Fruit fly (Drosophila melanogaster) whole organism, embryonic: ENCODE measurements around the gene Spps.

Experiments
- ATbp ChIP-seq: fragments of 200-800 bp; sonication (Bioruptor generic); optimal IDR thresholded peaks from 2 replicates; lab custom pipeline; 2017; ENCODE audit warnings: missing biosample characterization, mild to moderate bottlenecking, missing genetic modification characterization, missing genetic modification reagents
- B-H1 ChIP-seq: fragments of 200-800 bp; sonication (Bioruptor generic); IDR thresholded peaks from 3 replicates; pipeline ENCODE4 v1.3.6; 2022; ENCODE audit warnings: missing biosample characterization, missing genetic modification characterization
- Bgb ChIP-seq: fragments of 200-800 bp; sonication (Bioruptor generic); IDR thresholded peaks from 2 replicates; pipeline ENCODE4 v1.3.6; 2022; ENCODE audit warnings: missing biosample characterization, missing genetic modification characterization; ENCODE audit not compliant: partially characterized antibody
- Blimp-1 ChIP-seq: fragments of 200-800 bp; sonication (Bioruptor generic); optimal IDR thresholded peaks from 3 replicates; lab custom pipeline; 2018; ENCODE audit warnings: missing biosample characterization, missing genetic modification characterization, mild to moderate bottlenecking, moderate library complexity, missing genetic modification reagents
- C15 ChIP-seq: fragments of 200-800 bp; sonication (Bioruptor generic); IDR thresholded peaks from 3 replicates; pipeline ENCODE4 v1.3.6; 2022; ENCODE audit warnings: missing biosample characterization, missing genetic modification characterization
- CG10267 ChIP-seq: fragments of 200-800 bp; sonication (Bioruptor generic); optimal IDR thresholded peaks from 2 replicates; lab custom pipeline; 2018; ENCODE audit warnings: missing biosample characterization, mild to moderate bottlenecking, missing genetic modification characterization, moderate library complexity
- CG13123 ChIP-seq: fragments of 200-800 bp; sonication (Bioruptor generic); optimal IDR thresholded peaks from 2 replicates; lab custom pipeline; 2016; ENCODE audit warnings: missing biosample characterization, missing genetic modification characterization
- CG13287 ChIP-seq: fragments of 200-800 bp; sonication (Bioruptor generic); IDR thresholded peaks from 2 replicates; pipeline ENCODE4 v1.3.6; 2022; ENCODE audit warnings: missing biosample characterization, missing genetic modification characterization; ENCODE audit not compliant: partially characterized antibody
- CG14441 ChIP-seq: fragments of 200-800 bp; sonication (Bioruptor generic); IDR thresholded peaks from 2 replicates; pipeline ENCODE4 v1.3.6; 2022; ENCODE audit warnings: missing biosample characterization, missing genetic modification characterization
- CG17829 ChIP-seq: fragments of 200-800 bp; optimal IDR thresholded peaks from 2 replicates; lab custom pipeline; 2019; ENCODE audit warnings: missing biosample characterization, mild to moderate bottlenecking, missing genetic modification characterization, moderate library complexity
- CG2678 ChIP-seq: fragments of 200-800 bp; sonication (Bioruptor generic); optimal IDR thresholded peaks from 3 replicates; lab custom pipeline; 2019; ENCODE audit warnings: missing biosample characterization, mild to moderate bottlenecking, missing genetic modification characterization, moderate library complexity
- CG31441 ChIP-seq: fragments of 200-800 bp; sonication (Bioruptor generic); IDR thresholded peaks from 2 replicates; pipeline ENCODE4 v1.3.6; 2022; ENCODE audit warnings: missing biosample characterization, missing genetic modification characterization
- CG3407 ChIP-seq: fragments of 200-800 bp; sonication (Bioruptor generic); optimal IDR thresholded peaks from 2 replicates; lab custom pipeline; 2018; ENCODE audit warnings: missing biosample characterization, mild to moderate bottlenecking, missing genetic modification characterization
- CG34376 ChIP-seq: fragments of 200-800 bp; sonication (Bioruptor generic); optimal IDR thresholded peaks from 2 replicates; lab custom pipeline; 2018; ENCODE audit warnings: missing biosample characterization, mild to moderate bottlenecking, missing genetic modification characterization
- CG4404 ChIP-seq: fragments of 200-800 bp; sonication (Bioruptor generic); IDR thresholded peaks from 2 replicates; pipeline ENCODE4 v1.3.6; 2022; ENCODE audit warnings: missing biosample characterization, missing genetic modification characterization
- CG4707 ChIP-seq: fragments of 200-800 bp; sonication (Bioruptor generic); optimal IDR thresholded peaks from 2 replicates; lab custom pipeline; 2018; ENCODE audit warnings: missing biosample characterization, mild to moderate bottlenecking, missing genetic modification characterization, moderate library complexity
- CG5180 ChIP-seq: fragments of 200-800 bp; sonication (Bioruptor generic); optimal IDR thresholded peaks from 3 replicates; lab custom pipeline; 2017; ENCODE audit warnings: missing biosample characterization, missing genetic modification characterization, mild to moderate bottlenecking, moderate library complexity, missing genetic modification reagents
- CG6813 ChIP-seq: fragments of 200-800 bp; sonication (Bioruptor generic); optimal IDR thresholded peaks from 2 replicates; lab custom pipeline; 2017; ENCODE audit warnings: missing biosample characterization, missing genetic modification characterization, mild to moderate bottlenecking, moderate library complexity, missing genetic modification reagents
- CG7372 ChIP-seq: fragments of 200-800 bp; sonication (Bioruptor generic); IDR thresholded peaks from 2 replicates; pipeline ENCODE4 v1.3.6; 2022; ENCODE audit warnings: missing biosample characterization, missing genetic modification characterization
- CG7556 ChIP-seq: fragments of 200-800 bp; sonication (Bioruptor generic); optimal IDR thresholded peaks from 2 replicates; lab custom pipeline; 2017; ENCODE audit warnings: missing biosample characterization, mild to moderate bottlenecking, missing genetic modification characterization
- CG7745 ChIP-seq: fragments of 200-800 bp; sonication (Bioruptor generic); optimal IDR thresholded peaks from 2 replicates; lab custom pipeline; 2018; ENCODE audit warnings: missing biosample characterization, mild to moderate bottlenecking, missing genetic modification characterization, moderate library complexity
- CG8290 ChIP-seq, 3 experiments: fragments of 200-800 bp; sonication (Bioruptor generic); optimal IDR thresholded peaks; 2 replicates each; lab custom pipeline; 2016 to 2019; ENCODE audit warnings: missing biosample characterization in 3 of 3, missing genetic modification characterization in 3 of 3, mild to moderate bottlenecking in 2 of 3, moderate library complexity in 1 of 3
- CG9797 ChIP-seq: fragments of 200-800 bp; sonication (Bioruptor generic); optimal IDR thresholded peaks from 3 replicates; lab custom pipeline; 2018; ENCODE audit warnings: missing biosample characterization, mild to moderate bottlenecking, missing genetic modification characterization
- CkIIα-i1 ChIP-seq: fragments of 200-800 bp; sonication (Bioruptor generic); IDR thresholded peaks from 2 replicates; pipeline ENCODE4 v1.3.6; 2022; ENCODE audit warnings: missing biosample characterization, missing genetic modification characterization
- CrebB ChIP-seq: fragments of 200-800 bp; sonication (Bioruptor generic); optimal IDR thresholded peaks from 3 replicates; lab custom pipeline; 2018; ENCODE audit warnings: missing biosample characterization, mild to moderate bottlenecking, missing genetic modification characterization
- Dbx ChIP-seq: fragments of 200-800 bp; sonication (Bioruptor generic); IDR thresholded peaks from 3 replicates; pipeline ENCODE4 v1.3.6; 2022; ENCODE audit warnings: missing biosample characterization, missing genetic modification characterization
- Deaf1 ChIP-seq: fragments of 200-800 bp; optimal IDR thresholded peaks from 3 replicates; lab custom pipeline; 2019; ENCODE audit warnings: missing biosample characterization, mild to moderate bottlenecking, missing genetic modification characterization, moderate library complexity
- Doc2 ChIP-seq: fragments of 200-800 bp; sonication (Bioruptor generic); IDR thresholded peaks from 2 replicates; pipeline ENCODE4 v1.3.6; 2022; ENCODE audit warnings: missing biosample characterization, missing genetic modification characterization
- Hr39 ChIP-seq: fragments of >200 bp; optimal IDR thresholded peaks from 2 replicates; lab custom pipeline; 2017
- Lpt ChIP-seq: fragments of >200 bp; optimal IDR thresholded peaks from 2 replicates; lab custom pipeline; 2018; ENCODE audit warnings: missing biosample characterization, missing genetic modification characterization
- Mes4 ChIP-seq: fragments of 200-800 bp; sonication (Bioruptor generic); optimal IDR thresholded peaks from 2 replicates; lab custom pipeline; 2016; ENCODE audit warnings: missing biosample characterization, missing genetic modification characterization
- Nf-YC ChIP-seq: fragments of 200-800 bp; optimal IDR thresholded peaks from 3 replicates; lab custom pipeline; 2019; ENCODE audit warnings: missing biosample characterization, mild to moderate bottlenecking, missing genetic modification characterization, moderate library complexity
- Opbp ChIP-seq: fragments of 200-800 bp; sonication (Bioruptor generic); IDR thresholded peaks from 3 replicates; pipeline ENCODE4 v1.3.6; 2022; ENCODE audit warnings: missing biosample characterization, missing genetic modification characterization; ENCODE audit not compliant: partially characterized antibody
- Ptx1 ChIP-seq: fragments of 200-800 bp; sonication (Bioruptor generic); IDR thresholded peaks from 2 replicates; pipeline ENCODE4 v1.3.6; 2022; ENCODE audit warnings: missing biosample characterization, missing genetic modification characterization
- Taf1 ChIP-seq: fragments of 200-800 bp; sonication (Bioruptor generic); IDR thresholded peaks from 2 replicates; pipeline ENCODE4 v1.3.6; 2022; ENCODE audit warnings: missing biosample characterization, missing genetic modification characterization
- ap ChIP-seq: fragments of 200-800 bp; sonication (Bioruptor generic); IDR thresholded peaks from 2 replicates; pipeline ENCODE4 v1.3.6; 2022; ENCODE audit warnings: missing biosample characterization, missing genetic modification characterization
- hkb ChIP-seq, 2 experiments: fragments of 200-800 bp in 1 of 2; fragments of >200 bp in 1 of 2; sonication (Bioruptor generic) in 1 of 2; IDR thresholded peaks in 1 of 2; optimal IDR thresholded peaks in 1 of 2; 2 replicates each; pipeline versions ENCODE4 v1.3.6 to Lab custom; 2017 to 2022; ENCODE audit warnings: missing biosample characterization in 1 of 2, missing genetic modification characterization in 1 of 2
- insv ChIP-seq, 2 experiments: fragments of 200-800 bp; sonication (Bioruptor generic); optimal IDR thresholded peaks; 3 replicates each; lab custom pipeline; 2016 to 2018; ENCODE audit warnings: missing biosample characterization in 2 of 2, missing genetic modification characterization in 2 of 2
- pb ChIP-seq: fragments of 200-800 bp; sonication (Bioruptor generic); optimal IDR thresholded peaks from 3 replicates; lab custom pipeline; 2016; ENCODE audit warnings: missing biosample characterization, missing genetic modification characterization
- ro ChIP-seq: fragments of 200-800 bp; sonication (Bioruptor generic); IDR thresholded peaks from 2 replicates; pipeline ENCODE4 v1.3.6; 2022; ENCODE audit warnings: missing biosample characterization, missing genetic modification characterization
- sd ChIP-seq: fragments of 200-800 bp; sonication (Bioruptor generic); optimal IDR thresholded peaks from 3 replicates; lab custom pipeline; 2018; ENCODE audit warnings: missing biosample characterization, mild to moderate bottlenecking, missing genetic modification characterization, moderate library complexity
- sens ChIP-seq: fragments of 200-800 bp; sonication (Bioruptor generic); peaks from one replicate; lab custom pipeline; 2016; ENCODE audit warnings: missing biosample characterization, missing genetic modification characterization
- sim ChIP-seq: fragments of 200-800 bp; sonication (Bioruptor generic); IDR thresholded peaks from 2 replicates; pipeline ENCODE4 v1.3.6; 2022; ENCODE audit warnings: missing biosample characterization, missing genetic modification characterization
- slbo ChIP-seq: fragments of 200-800 bp; sonication (Bioruptor generic); IDR thresholded peaks from 2 replicates; pipeline ENCODE4 v1.3.6; 2022; ENCODE audit warnings: missing biosample characterization, missing genetic modification characterization
- tin ChIP-seq: fragments of 200-800 bp; sonication (Bioruptor generic); optimal IDR thresholded peaks from 3 replicates; lab custom pipeline; 2016; ENCODE audit warnings: missing biosample characterization, missing genetic modification characterization
- tna ChIP-seq: fragments of 200-800 bp; sonication (Bioruptor generic); IDR thresholded peaks from 2 replicates; pipeline ENCODE4 v1.3.6; 2022; ENCODE audit warnings: missing biosample characterization, missing genetic modification characterization; ENCODE audit not compliant: partially characterized antibody
- vnd ChIP-seq: fragments of 200-800 bp; sonication (Bioruptor generic); IDR thresholded peaks from 3 replicates; pipeline ENCODE4 v1.3.6; 2022; ENCODE audit warnings: missing biosample characterization, missing genetic modification characterization; ENCODE audit not compliant: partially characterized antibody
- wor ChIP-seq: fragments of 200-800 bp; sonication (Bioruptor generic); IDR thresholded peaks from 2 replicates; pipeline ENCODE4 v1.3.6; 2022; ENCODE audit warnings: missing biosample characterization, missing genetic modification characterization

Spps gene

dm6 chr3R:24230423-24231205, 3.9 kb upstream of the Spps start, which contains the start of gene mask (continued):
- peak; percentile 54 for TF ChIP-seq CG4707 (GFP tag; lab: Kevin White, UChicago)
- TF ChIP-seq CG9797 (GFP tag; lab: Kevin White, UChicago), result peak; percentile 72
- TF ChIP-seq Bgb (GFP tag; lab: Robert Waterston, UW), result 0 out of 2 replicates have a peak, but pooled peaks have one; percentile 4
- peak; percentile 81 for TF ChIP-seq Dbx (GFP tag; lab: Robert Waterston, UW)
- peak; percentile 59 for TF ChIP-seq CG2678 (tag; lab: Kevin White, UChicago)
- TF ChIP-seq Lpt (GFP tag; lab: Kevin White, UChicago), result no peak
- TF ChIP-seq CkIIα-i1 (GFP tag; lab: Robert Waterston, UW), result no peak
- TF ChIP-seq vnd (GFP tag; lab: Robert Waterston, UW), result no peak; the same call in 2 of the 3 replicates
- peak; percentile 78 for TF ChIP-seq CG6813
- peak; percentile 66 for TF ChIP-seq Deaf1 (tag; lab: Kevin White, UChicago)
- peak; percentile 50 for TF ChIP-seq Nf-YC (tag; lab: Kevin White, UChicago)
- TF ChIP-seq Hr39, result no peak
- peak; percentile 52 for TF ChIP-seq tin (GFP tag; lab: Kevin White, UChicago)
- TF ChIP-seq hkb (optimal IDR thresholded peaks at IDR 0.05; lab: Kevin White, UChicago), result no peak
- peak; percentile 55; the same call in 1 of the 2 replicates for TF ChIP-seq hkb (GFP tag; IDR thresholded peaks at IDR 0.05; lab: Robert Waterston, UW)
- TF ChIP-seq CrebB, result peak; percentile 85
- TF ChIP-seq sd (tag; lab: Kevin White, UChicago), result no peak
- TF ChIP-seq CG13287, result no peak
- TF ChIP-seq sim (GFP tag; lab: Robert Waterston, UW), result peak; percentile 66
- peak; percentile 54 for TF ChIP-seq ATbp (GFP tag; lab: Kevin White, UChicago)
- TF ChIP-seq CG31441 (GFP tag; lab: Robert Waterston, UW), result peak; percentile 68
- peak; percentile 19 for TF ChIP-seq CG7556 (GFP tag; lab: Kevin White, UChicago)
- peak; percentile 46; the same call in 1 of the 2 replicates for TF ChIP-seq Taf1 (GFP tag; lab: Robert Waterston, UW)
- peak; percentile 17 for TF ChIP-seq CG17829 (tag; lab: Kevin White, UChicago)
- TF ChIP-seq Mes4, result peak; percentile 87
- TF ChIP-seq Blimp-1 (GFP tag; lab: Kevin White, UChicago), result peak; percentile 10
- peak; percentile 65 for TF ChIP-seq CG14441
- peak; percentile 48; the same call in 1 of the 3 replicates for TF ChIP-seq C15
- TF ChIP-seq CG5180 (GFP tag; lab: Kevin White, UChicago), result no peak
- no peak for TF ChIP-seq Doc2 (GFP tag; lab: Robert Waterston, UW)
- no peak for TF ChIP-seq wor (GFP tag; lab: Robert Waterston, UW)
- TF ChIP-seq slbo (GFP tag; lab: Robert Waterston, UW), result peak; percentile 79
- TF ChIP-seq CG4404 (GFP tag; lab: Robert Waterston, UW), result no peak
- peak; percentile 81 for TF ChIP-seq sens (GFP tag; lab: Kevin White, UChicago)
- TF ChIP-seq Opbp (GFP tag; lab: Robert Waterston, UW), result peak; percentile 60; the same call in 2 of the 3 replicates
- peak; percentile 20; the same call in 2 of the 3 replicates for TF ChIP-seq B-H1 (GFP tag; lab: Robert Waterston, UW)
- TF ChIP-seq CG8290 (GFP tag; optimal IDR thresholded peaks at IDR 0.05; lab: Kevin White, UChicago), result peak; percentile 81
- peak; percentile 28 to 86 for TF ChIP-seq CG8290 (tag; optimal IDR thresholded peaks at IDR 0.05; lab: Kevin White, UChicago)
- peak; percentile 50 for TF ChIP-seq CG13123 (GFP tag; lab: Kevin White, UChicago)
- peak in 1 of 2 experiments; percentile 71 for TF ChIP-seq insv (GFP tag; optimal IDR thresholded peaks at IDR 0.05; lab: Kevin White, UChicago)
- TF ChIP-seq CG7745 (tag; lab: Kevin White, UChicago), result no peak
- peak; percentile 70 for TF ChIP-seq Ptx1 (GFP tag; lab: Robert Waterston, UW)
- TF ChIP-seq ro (GFP tag; lab: Robert Waterston, UW), result no peak; the same call in 1 of the 2 replicates
- peak; percentile 69 for TF ChIP-seq CG10267
- peak; percentile 82 for TF ChIP-seq pb
- TF ChIP-seq CG7372 (GFP tag; lab: Robert Waterston, UW), result peak; percentile 70
- TF ChIP-seq CG3407, result peak; percentile 49
- no peak for TF ChIP-seq tna
- peak; percentile 87 for TF ChIP-seq CG34376 (GFP tag; lab: Kevin White, UChicago)
- peak; percentile 69; the same call in 1 of the 2 replicates for TF ChIP-seq ap (GFP tag; lab: Robert Waterston, UW)
